Fruit fly (Drosophila melanogaster) whole organism, embryonic: Measurements from ENCODE around the gene Rfx.

ENCODE experiments used
- Abd-B ChIP-seq: fragments of 200-800 bp; sonication (Bioruptor generic); optimal IDR thresholded peaks from 2 replicates; lab custom pipeline; 2018; ENCODE audit warnings: missing biosample characterization, mild to moderate bottlenecking, missing genetic modification characterization, moderate library complexity
- Antp ChIP-seq: fragments of 200-800 bp; sonication (Bioruptor generic); optimal IDR thresholded peaks from 3 replicates; lab custom pipeline; 2016; ENCODE audit warnings: missing biosample characterization, missing genetic modification characterization
- Asciz ChIP-seq: fragments of 200-800 bp; sonication (Bioruptor generic); optimal IDR thresholded peaks from 2 replicates; lab custom pipeline; 2017; ENCODE audit warnings: missing biosample characterization, mild to moderate bottlenecking, missing genetic modification characterization, missing genetic modification reagents
- Atf-2 ChIP-seq: fragments of 200-800 bp; sonication (Bioruptor generic); optimal IDR thresholded peaks from 2 replicates; lab custom pipeline; 2016; ENCODE audit warnings: missing biosample characterization, missing genetic modification characterization
- Atf3 ChIP-seq: fragments of 200-800 bp; sonication (Bioruptor generic); optimal IDR thresholded peaks from 3 replicates; lab custom pipeline; 2016; ENCODE audit warnings: missing biosample characterization, missing genetic modification characterization
- B-H1 ChIP-seq: fragments of 200-800 bp; sonication (Bioruptor generic); IDR thresholded peaks from 3 replicates; pipeline ENCODE4 v1.3.6; 2022; ENCODE audit warnings: missing biosample characterization, missing genetic modification characterization
- CG11560 ChIP-seq: fragments of 200-800 bp; sonication (Bioruptor generic); IDR thresholded peaks from 3 replicates; pipeline ENCODE4 v1.3.6; 2022; ENCODE audit warnings: missing biosample characterization, missing genetic modification characterization
- CG12769 ChIP-seq: fragments of 200-800 bp; sonication (Bioruptor generic); optimal IDR thresholded peaks from 2 replicates; lab custom pipeline; 2019; ENCODE audit warnings: missing biosample characterization, mild to moderate bottlenecking, missing genetic modification characterization, moderate library complexity
- CG13424 ChIP-seq: fragments of 200-800 bp; sonication (Bioruptor generic); optimal IDR thresholded peaks from 2 replicates; lab custom pipeline; 2019; ENCODE audit warnings: missing biosample characterization, mild to moderate bottlenecking, missing genetic modification characterization, moderate library complexity
- CG13775 ChIP-seq: fragments of 200-800 bp; sonication (Bioruptor generic); optimal IDR thresholded peaks from 3 replicates; lab custom pipeline; 2017; ENCODE audit warnings: missing biosample characterization, mild to moderate bottlenecking, missing genetic modification characterization
- CG1603 ChIP-seq: fragments of 200-800 bp; sonication (Bioruptor generic); optimal IDR thresholded peaks from 2 replicates; lab custom pipeline; 2019; ENCODE audit warnings: missing biosample characterization, mild to moderate bottlenecking, missing genetic modification characterization, moderate library complexity
- CG17802 ChIP-seq: fragments of 200-800 bp; sonication (Bioruptor generic); optimal IDR thresholded peaks from 2 replicates; lab custom pipeline; 2018; ENCODE audit warnings: missing biosample characterization, mild to moderate bottlenecking, missing genetic modification characterization, moderate library complexity
- CG18764 ChIP-seq: fragments of 200-800 bp; sonication (Bioruptor generic); optimal IDR thresholded peaks from 3 replicates; lab custom pipeline; 2016; ENCODE audit warnings: missing biosample characterization, missing genetic modification characterization
- CG2129 ChIP-seq: fragments of 200-800 bp; sonication (Bioruptor generic); IDR thresholded peaks from 2 replicates; pipeline ENCODE4 v1.3.6; 2022; ENCODE audit warnings: missing biosample characterization, missing genetic modification characterization; ENCODE audit not compliant: partially characterized antibody
- CG2875 ChIP-seq: fragments of 200-800 bp; sonication (Bioruptor generic); optimal IDR thresholded peaks from 2 replicates; lab custom pipeline; 2017; ENCODE audit warnings: missing biosample characterization, mild to moderate bottlenecking, missing genetic modification characterization, missing genetic modification reagents
- CG31441 ChIP-seq: fragments of 200-800 bp; sonication (Bioruptor generic); IDR thresholded peaks from 2 replicates; pipeline ENCODE4 v1.3.6; 2022; ENCODE audit warnings: missing biosample characterization, missing genetic modification characterization
- CG32772 ChIP-seq: fragments of 200-800 bp; sonication (Bioruptor generic); IDR thresholded peaks from 2 replicates; pipeline ENCODE4 v1.3.6; 2022; ENCODE audit warnings: missing biosample characterization, missing genetic modification characterization
- CG6689 ChIP-seq: fragments of 200-800 bp; sonication (Bioruptor generic); IDR thresholded peaks from 2 replicates; pipeline ENCODE4 v1.3.6; 2022; ENCODE audit warnings: missing biosample characterization, missing genetic modification characterization
- CG7357 ChIP-seq: fragments of 200-800 bp; sonication (Bioruptor generic); IDR thresholded peaks from 3 replicates; pipeline ENCODE4 v1.3.6; 2022; ENCODE audit warnings: missing biosample characterization, missing genetic modification characterization
- CG7556 ChIP-seq: fragments of 200-800 bp; sonication (Bioruptor generic); optimal IDR thresholded peaks from 2 replicates; lab custom pipeline; 2017; ENCODE audit warnings: missing biosample characterization, mild to moderate bottlenecking, missing genetic modification characterization
- CG9727 ChIP-seq: fragments of 200-800 bp; sonication (Bioruptor generic); optimal IDR thresholded peaks from 3 replicates; lab custom pipeline; 2017; ENCODE audit warnings: missing biosample characterization, mild to moderate bottlenecking, missing genetic modification characterization
- Deaf1 ChIP-seq: fragments of 200-800 bp; optimal IDR thresholded peaks from 3 replicates; lab custom pipeline; 2019; ENCODE audit warnings: missing biosample characterization, mild to moderate bottlenecking, missing genetic modification characterization, moderate library complexity
- Dll ChIP-seq: fragments of 200-800 bp; sonication (Bioruptor generic); IDR thresholded peaks from 4 replicates; pipeline ENCODE4 v1.3.6; 2022; ENCODE audit warnings: missing biosample characterization, missing genetic modification characterization; ENCODE audit not compliant: partially characterized antibody
- Dref ChIP-seq: fragments of 200-800 bp; sonication (Bioruptor generic); IDR thresholded peaks from 2 replicates; pipeline ENCODE4 v1.3.6; 2022; ENCODE audit warnings: missing biosample characterization, missing genetic modification characterization
- Ets97D ChIP-seq: fragments of 200-800 bp; sonication (Bioruptor generic); optimal IDR thresholded peaks from 3 replicates; lab custom pipeline; 2016; ENCODE audit warnings: missing biosample characterization, missing genetic modification characterization
- HLH4C ChIP-seq: fragments of 200-800 bp; sonication (Bioruptor generic); IDR thresholded peaks from 3 replicates; pipeline ENCODE4 v1.3.6; 2022; ENCODE audit warnings: missing biosample characterization, missing genetic modification characterization; ENCODE audit not compliant: partially characterized antibody
- Kr ChIP-seq: fragments of 200-800 bp; sonication (Bioruptor generic); optimal IDR thresholded peaks from 2 replicates; lab custom pipeline; 2017; ENCODE audit warnings: missing biosample characterization, mild to moderate bottlenecking, missing genetic modification characterization
- Max ChIP-seq: fragments of 200-800 bp; sonication (Bioruptor generic); optimal IDR thresholded peaks from 2 replicates; lab custom pipeline; 2016; ENCODE audit warnings: missing biosample characterization, mild to moderate bottlenecking, missing genetic modification characterization
- Neu2 ChIP-seq: fragments of 200-800 bp; sonication (Bioruptor generic); optimal IDR thresholded peaks from 3 replicates; lab custom pipeline; 2016; ENCODE audit warnings: missing biosample characterization, missing genetic modification characterization, borderline replicate concordance
- Optix ChIP-seq: fragments of 200-800 bp; sonication (Bioruptor generic); IDR thresholded peaks from 3 replicates; pipeline ENCODE4 v1.3.6; 2022; ENCODE audit warnings: missing biosample characterization, missing genetic modification characterization
- Side ChIP-seq: fragments of 200-800 bp; sonication (Bioruptor generic); optimal IDR thresholded peaks from 2 replicates; lab custom pipeline; 2016; ENCODE audit warnings: missing biosample characterization, missing genetic modification characterization
- bowl ChIP-seq: fragments of 200-800 bp; sonication (Bioruptor generic); IDR thresholded peaks from 2 replicates; pipeline ENCODE4 v1.3.6; 2022; ENCODE audit warnings: missing biosample characterization, missing genetic modification characterization
- crp ChIP-seq, 2 experiments: fragments of 200-800 bp; sonication (Bioruptor generic); optimal IDR thresholded peaks; 2 replicates in 1 of 2; 3 replicates in 1 of 2; lab custom pipeline; 2017; ENCODE audit warnings: missing biosample characterization in 2 of 2, missing genetic modification characterization in 2 of 2, mild to moderate bottlenecking in 1 of 2, moderate library complexity in 1 of 2
- exex ChIP-seq: fragments of 200-800 bp; sonication (Bioruptor generic); optimal IDR thresholded peaks from 4 replicates; lab custom pipeline; 2018; ENCODE audit warnings: missing biosample characterization, mild to moderate bottlenecking, missing genetic modification characterization, moderate library complexity
- fru ChIP-seq: fragments of >200 bp; optimal IDR thresholded peaks from 2 replicates; lab custom pipeline; 2017
- gcm2 ChIP-seq: fragments of 200-800 bp; sonication (Bioruptor generic); optimal IDR thresholded peaks from 2 replicates; lab custom pipeline; 2016; ENCODE audit warnings: missing biosample characterization, missing genetic modification characterization
- gsb-n ChIP-seq: fragments of 200-800 bp; sonication (Bioruptor generic); optimal IDR thresholded peaks from 3 replicates; lab custom pipeline; 2018; ENCODE audit warnings: missing biosample characterization, mild to moderate bottlenecking, missing genetic modification characterization
- hb ChIP-seq: fragments of 200-800 bp; sonication (Bioruptor generic); IDR thresholded peaks from 3 replicates; pipeline ENCODE4 v1.3.6; 2022; ENCODE audit warnings: missing biosample characterization, missing genetic modification characterization; ENCODE audit not compliant: partially characterized antibody
- lbe ChIP-seq: fragments of 200-800 bp; sonication (Bioruptor generic); optimal IDR thresholded peaks from 2 replicates; lab custom pipeline; 2016; ENCODE audit warnings: missing biosample characterization, mild to moderate bottlenecking, missing genetic modification characterization
- mirr ChIP-seq: fragments of 200-800 bp; sonication (Bioruptor generic); optimal IDR thresholded peaks from 3 replicates; lab custom pipeline; 2018; ENCODE audit warnings: missing biosample characterization, mild to moderate bottlenecking, missing genetic modification characterization
- pzg ChIP-seq: fragments of 200-800 bp; sonication (Bioruptor generic); optimal IDR thresholded peaks from 3 replicates; lab custom pipeline; 2018; ENCODE audit warnings: missing biosample characterization, mild to moderate bottlenecking, missing genetic modification characterization, moderate library complexity
- sna ChIP-seq: fragments of 200-800 bp; sonication (Bioruptor generic); IDR thresholded peaks from 2 replicates; pipeline ENCODE4 v1.3.6; 2022; ENCODE audit warnings: missing biosample characterization, missing genetic modification characterization; ENCODE audit not compliant: partially characterized antibody
- tio ChIP-seq: fragments of 200-800 bp; sonication (Bioruptor generic); optimal IDR thresholded peaks from 2 replicates; lab custom pipeline; 2017; ENCODE audit warnings: missing biosample characterization, missing genetic modification characterization, inconsistent platforms
- tll ChIP-seq, 2 experiments: fragments of 200-800 bp in 1 of 2; fragments of >200 bp in 1 of 2; sonication (Bioruptor generic) in 1 of 2; optimal IDR thresholded peaks; 2 replicates each; lab custom pipeline; 2017 to 2019; ENCODE audit warnings: missing biosample characterization in 2 of 2, missing genetic modification characterization in 2 of 2, mild to moderate bottlenecking in 1 of 2, moderate library complexity in 1 of 2
- trem ChIP-seq: fragments of 200-800 bp; optimal IDR thresholded peaks from 3 replicates; lab custom pipeline; 2019; ENCODE audit warnings: missing biosample characterization, mild to moderate bottlenecking, missing genetic modification characterization, moderate library complexity
- wor ChIP-seq: fragments of 200-800 bp; sonication (Bioruptor generic); IDR thresholded peaks from 2 replicates; pipeline ENCODE4 v1.3.6; 2022; ENCODE audit warnings: missing biosample characterization, missing genetic modification characterization
- zfh2 ChIP-seq: fragments of 200-800 bp; sonication (Bioruptor generic); optimal IDR thresholded peaks from 2 replicates; lab custom pipeline; 2016; ENCODE audit warnings: missing biosample characterization, missing genetic modification characterization

The Rfx gene

dm6 chr3R:10412550-10413459, 34.9 kb upstream of the Rfx start, which contains the start of the genes Irp-1B and Rrp46 (continued):
- TF ChIP-seq pzg (GFP tag; lab: Kevin White, UChicago) (peak; percentile 44), CG13424 (tag; lab: Kevin White, UChicago) (no peak), zfh2 (GFP tag; lab: Kevin White, UChicago) (no peak), CG13775 (GFP tag; lab: Kevin White, UChicago) (no peak), CG9727 (GFP tag; lab: Kevin White, UChicago) (no peak), CG6689 (GFP tag; lab: Robert Waterston, UW) (peak; percentile 24; the same call in 1 of the 2 replicates), hb (GFP tag; lab: Robert Waterston, UW) (peak; percentile 98), tio (GFP tag; lab: Kevin White, UChicago) (no peak), gsb-n (no peak), CG32772 (GFP tag; lab: Robert Waterston, UW) (no peak), CG11560 (tag; lab: Robert Waterston, UW) (no peak), Dll (GFP tag; lab: Robert Waterston, UW) (peak; percentile 88), exex (no peak), Ets97D (GFP tag; lab: Kevin White, UChicago) (no peak), Atf3 (no peak), gcm2 (GFP tag; lab: Kevin White, UChicago) (no peak), Neu2 (GFP tag; lab: Kevin White, UChicago) (no peak), mirr (GFP tag; lab: Kevin White, UChicago) (no peak), CG2129 (peak; percentile 51), Dref (GFP tag; lab: Robert Waterston, UW) (peak; percentile 88), B-H1 (GFP tag; lab: Robert Waterston, UW) (no peak), CG7556 (GFP tag; lab: Kevin White, UChicago) (no peak), Max (GFP tag; lab: Kevin White, UChicago) (no peak), trem (peak; percentile 47), bowl (GFP tag; lab: Robert Waterston, UW) (no peak), Deaf1 (tag; lab: Kevin White, UChicago) (peak; percentile 16), Antp (GFP tag; lab: Kevin White, UChicago) (no peak), sna (GFP tag; lab: Robert Waterston, UW) (peak; percentile 94), CG18764 (GFP tag; lab: Kevin White, UChicago) (no peak), CG31441 (0 out of 2 replicates have a peak, but pooled peaks have one; percentile 17), lbe (GFP tag; lab: Kevin White, UChicago) (no peak), fru (lab: Kevin White, UChicago) (no peak), tll (GFP tag; optimal IDR thresholded peaks at IDR 0.05; lab: Kevin White, UChicago) (no peak), CG17802 (tag; lab: Kevin White, UChicago) (no peak), wor (GFP tag; lab: Robert Waterston, UW) (no peak), Abd-B (no peak), CG2875 (GFP tag; lab: Kevin White, UChicago) (no peak), CG1603 (tag; lab: Kevin White, UChicago) (no peak), Kr (GFP tag; lab: Kevin White, UChicago) (no peak), crp (GFP tag; optimal IDR thresholded peaks at IDR 0.05; lab: Kevin White, UChicago) (no peak), Atf-2 (GFP tag; lab: Kevin White, UChicago) (no peak), CG7357 (GFP tag; lab: Robert Waterston, UW) (no peak), CG12769 (tag; lab: Kevin White, UChicago) (no peak), HLH4C (peak; percentile 99), Asciz (GFP tag; lab: Kevin White, UChicago) (no peak), Optix (GFP tag; lab: Robert Waterston, UW) (no peak), Side (no peak)
